Worm (Caenorhabditis elegans): Measurements from ENCODE around the gene aexr-1.
A peak's percentile ranks its signal among the peaks of the same experiment; 100 is the strongest.

aexr-1 gene

DNA sequence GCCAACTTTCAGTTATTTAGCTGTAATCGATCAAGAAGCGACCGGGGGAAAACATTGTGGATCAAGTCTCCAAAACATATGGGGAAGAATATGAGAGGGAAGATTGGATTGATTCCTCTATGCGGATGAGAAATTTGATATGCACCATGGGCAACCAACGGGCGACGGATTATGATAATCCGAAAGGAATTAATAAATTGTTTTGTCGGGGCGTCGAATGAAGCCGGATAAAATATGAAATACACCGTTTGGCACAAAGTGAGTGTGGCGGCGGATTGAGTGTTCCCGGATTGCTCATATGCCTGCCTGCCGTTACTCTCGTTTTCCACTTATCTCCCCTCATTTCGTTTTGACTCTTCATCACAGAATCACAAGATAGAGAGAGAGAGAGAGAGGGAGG lies 25.8 kb downstream of the aexr-1 start:
- TF ChIP-seq aly-2 (tag; optimal IDR thresholded peaks at IDR 0.05) (no peak), ceh-28 (tag; optimal IDR thresholded peaks at IDR 0.05) (peak; percentile 3)

DNA sequence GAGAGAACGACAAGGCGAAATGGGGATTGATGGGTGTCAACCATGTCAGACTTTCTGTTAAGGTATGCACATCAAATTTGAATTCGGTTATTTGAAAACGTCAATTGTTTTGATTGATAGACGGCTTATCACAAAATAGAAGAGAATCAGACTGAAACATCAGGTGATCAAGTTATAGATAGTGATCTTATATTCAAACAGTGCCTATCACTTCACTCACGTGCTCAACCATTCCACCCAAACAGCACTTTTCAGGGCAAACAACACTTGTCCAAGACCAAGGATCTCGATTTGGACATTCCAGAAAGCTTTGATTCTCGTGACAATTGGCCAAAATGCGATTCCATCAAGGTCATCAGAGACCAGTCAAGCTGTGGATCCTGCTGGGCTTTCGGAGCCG lies 27.5 kb downstream of the aexr-1 start:
- peak; percentile 10 for TF ChIP-seq pha-4 (tag; optimal IDR thresholded peaks at IDR 0.05)
- no peak for TF ChIP-seq ama-1 (optimal IDR thresholded peaks at IDR 0.05)
- no peak for TF ChIP-seq nhr-28 (tag; optimal IDR thresholded peaks at IDR 0.05)
- TF ChIP-seq nhr-12 (tag; optimal IDR thresholded peaks at IDR 0.05) = no peak
- peak; percentile 79 for TF ChIP-seq elt-2 (tag; optimal IDR thresholded peaks at IDR 0.05)
- no peak for TF ChIP-seq fos-1 (tag; optimal IDR thresholded peaks at IDR 0.05)
- TF ChIP-seq pqm-1 (tag; optimal IDR thresholded peaks at IDR 0.05) = peak; percentile 69
- no peak for TF ChIP-seq mdl-1 (tag; optimal IDR thresholded peaks at IDR 0.05)

DNA sequence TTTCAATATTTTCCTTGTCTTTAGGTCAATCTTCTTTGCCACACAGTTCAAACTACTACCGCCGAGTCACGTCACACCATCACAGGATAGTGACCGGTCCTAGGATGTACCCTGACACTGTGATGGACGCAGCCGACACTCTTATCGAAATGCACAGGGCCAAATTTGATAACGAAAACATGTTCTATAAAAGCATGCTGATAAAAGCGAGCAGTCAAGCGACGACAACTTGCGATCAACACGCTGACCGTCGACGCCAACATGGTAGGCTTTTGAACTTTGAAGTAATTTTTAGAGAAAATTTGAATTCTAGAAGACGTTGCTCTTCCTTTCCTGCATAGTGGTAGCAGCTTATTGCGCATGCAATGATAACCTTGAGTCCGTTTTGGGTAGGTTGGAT lies 28.1 kb downstream of the aexr-1 start, which contains the start of gene cpr-6:
TSS of gene cpr-6 (plus strand) at position 217 of the 400 bp plus-strand sequence.
- TF ChIP-seq fkh-2 (tag; optimal IDR thresholded peaks at IDR 0.05) (no peak), lin-15B (tag; optimal IDR thresholded peaks at IDR 0.05) (no peak), elt-2 (tag; optimal IDR thresholded peaks at IDR 0.05) (peak; percentile 93), nhr-237 (tag; optimal IDR thresholded peaks at IDR 0.05) (no peak), nhr-28 (tag; optimal IDR thresholded peaks at IDR 0.05) (no peak), pha-4 (tag; optimal IDR thresholded peaks at IDR 0.05) (peak; percentile 21), elt-3 (tag; optimal IDR thresholded peaks at IDR 0.05) (no peak), ama-1 (optimal IDR thresholded peaks at IDR 0.05) (no peak), tbx-2 (tag; optimal IDR thresholded peaks at IDR 0.05) (no peak), daf-12 (tag; optimal IDR thresholded peaks at IDR 0.05) (no peak), pqm-1 (tag; optimal IDR thresholded peaks at IDR 0.05) (peak; percentile 88), eor-1 (tag; optimal IDR thresholded peaks at IDR 0.05) (no peak), zag-1 (tag; optimal IDR thresholded peaks at IDR 0.05) (no peak), nhr-25 (tag; optimal IDR thresholded peaks at IDR 0.05) (no peak), lin-39 (tag; optimal IDR thresholded peaks at IDR 0.05) (no peak), skn-1 (tag; optimal IDR thresholded peaks at IDR 0.05) (no peak), unc-39 (tag; optimal IDR thresholded peaks at IDR 0.05) (no peak), sea-2 (GFP tag; optimal IDR thresholded peaks at IDR 0.05) (no peak), ceh-16 (tag; optimal IDR thresholded peaks at IDR 0.05) (no peak), egl-27 (tag; optimal IDR thresholded peaks at IDR 0.05) (no peak), nfya-1 (tag; optimal IDR thresholded peaks at IDR 0.05; ENCODE audit: insufficient read depth) (no peak), fkh-10 (GFP tag; optimal IDR thresholded peaks at IDR 0.05) (no peak)

- TF ChIP-seq nhr-12 (tag; optimal IDR thresholded peaks at IDR 0.05) = no peak
- TF ChIP-seq nhr-25 (tag; optimal IDR thresholded peaks at IDR 0.05) = no peak
- TF ChIP-seq fkh-10 (GFP tag; optimal IDR thresholded peaks at IDR 0.05) = no peak
- no peak for TF ChIP-seq snpc-4 (tag; optimal IDR thresholded peaks at IDR 0.05)
- no peak for TF ChIP-seq elt-1 (tag; optimal IDR thresholded peaks at IDR 0.05)
- TF ChIP-seq ceh-16 (tag; optimal IDR thresholded peaks at IDR 0.05) = no peak
- no peak for TF ChIP-seq zag-1 (tag; optimal IDR thresholded peaks at IDR 0.05)
- TF ChIP-seq pha-4 (tag; optimal IDR thresholded peaks at IDR 0.05) = no peak
- no peak for TF ChIP-seq nhr-43 (tag; optimal IDR thresholded peaks at IDR 0.05; ENCODE audit: poor library complexity, severe bottlenecking)
- TF ChIP-seq mml-1 (tag; optimal IDR thresholded peaks at IDR 0.05) = no peak
- no peak for TF ChIP-seq ceh-9 (tag; optimal IDR thresholded peaks at IDR 0.05)
- no peak for TF ChIP-seq mdl-1 (tag; optimal IDR thresholded peaks at IDR 0.05)
- no peak for TF ChIP-seq nhr-28 (tag; optimal IDR thresholded peaks at IDR 0.05)
- no peak for TF ChIP-seq elt-2 (tag; optimal IDR thresholded peaks at IDR 0.05)
- no peak for TF ChIP-seq ceh-28 (tag; optimal IDR thresholded peaks at IDR 0.05)
- TF ChIP-seq elt-3 (tag; optimal IDR thresholded peaks at IDR 0.05) = no peak
- no peak for TF ChIP-seq nhr-67 (tag; optimal IDR thresholded peaks at IDR 0.05)
- TF ChIP-seq eor-1 (tag; optimal IDR thresholded peaks at IDR 0.05) = no peak
Measured at ce11 chrX:6603098-6603497, 32.0 kb downstream of the aexr-1 start, which contains the start of gene F23G4.1. Gene F23G4.1, minus strand, starts transcription at chrX:6603198.

ce11 chrX:6601967-6602366 lies 33.1 kb downstream of the aexr-1 start:
- TF ChIP-seq fos-1 (tag; optimal IDR thresholded peaks at IDR 0.05) = no peak
- TF ChIP-seq pha-4 (tag; optimal IDR thresholded peaks at IDR 0.05) = peak; percentile 12

DNA sequence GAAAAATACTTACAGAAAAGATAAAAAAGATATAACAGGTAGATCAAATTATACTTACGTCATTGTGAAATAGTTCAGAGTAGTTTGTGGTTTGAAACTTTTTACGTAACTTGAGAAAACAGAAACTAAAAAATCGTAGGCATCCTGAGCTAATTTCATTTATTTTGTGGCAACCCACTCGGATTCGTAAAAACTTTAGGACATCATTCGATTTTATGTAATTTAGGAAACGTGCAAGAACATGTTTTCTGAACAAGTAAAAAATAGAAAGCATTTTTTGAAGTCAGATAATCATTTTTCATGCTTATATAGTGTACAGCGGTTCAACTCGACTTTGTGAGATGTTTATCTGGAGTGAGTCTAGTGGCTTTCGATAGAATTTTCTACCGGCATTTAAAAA lies 36.3 kb downstream of the aexr-1 start, which contains the start of gene hic-1:
TSS of gene hic-1 (minus strand) at position 101 of the 400 bp plus-strand sequence.
- TF ChIP-seq nhr-23 (tag; optimal IDR thresholded peaks at IDR 0.05) = no peak
- no peak for TF ChIP-seq unc-39 (tag; optimal IDR thresholded peaks at IDR 0.05)
- TF ChIP-seq pqm-1 (tag; optimal IDR thresholded peaks at IDR 0.05) = no peak
